Fruit fly (Drosophila melanogaster) whole organism, embryonic: Measurements from ENCODE around the gene CG13654.
A peak's percentile ranks its signal among the peaks of the same experiment; 100 is the strongest.

ENCODE experiments used
- CG12104 ChIP-seq: fragments of 200-800 bp; sonication (Bioruptor generic); optimal IDR thresholded peaks from 3 replicates; lab custom pipeline; 2016; ENCODE audit warnings: missing biosample characterization, missing genetic modification characterization
- CG14710 ChIP-seq: fragments of 200-800 bp; sonication (Bioruptor generic); optimal IDR thresholded peaks from 3 replicates; lab custom pipeline; 2019; ENCODE audit warnings: missing biosample characterization, mild to moderate bottlenecking, missing genetic modification characterization, moderate library complexity
- CG32767 ChIP-seq: fragments of 200-800 bp; sonication (Bioruptor generic); IDR thresholded peaks from 2 replicates; pipeline ENCODE4 v1.3.6; 2022; ENCODE audit warnings: missing biosample characterization, missing genetic modification characterization
- CG3726 ChIP-seq: fragments of 200-800 bp; sonication (Bioruptor generic); IDR thresholded peaks from 3 replicates; pipeline ENCODE4, ENCODE4 v1.3.6; 2022; ENCODE audit warnings: missing biosample characterization, missing genetic modification characterization
- CG8478 ChIP-seq: fragments of >200 bp; optimal IDR thresholded peaks from 2 replicates; lab custom pipeline; 2018
- H15 ChIP-seq: fragments of 200-800 bp; sonication (Bioruptor generic); IDR thresholded peaks from 3 replicates; pipeline ENCODE4 v1.3.6; 2022; ENCODE audit warnings: missing biosample characterization, missing genetic modification characterization
- Hmr ChIP-seq: fragments of 200-800 bp; sonication (Bioruptor generic); optimal IDR thresholded peaks from 3 replicates; lab custom pipeline; 2017; ENCODE audit warnings: mild to moderate bottlenecking, missing biosample characterization, missing genetic modification reagents, missing genetic modification characterization
- Hr51 ChIP-seq, 2 experiments: fragments of 200-800 bp; sonication (Bioruptor generic); optimal IDR thresholded peaks; 2 replicates in 1 of 2; 3 replicates in 1 of 2; lab custom pipeline; 2016 to 2018; ENCODE audit warnings: missing biosample characterization in 2 of 2, missing genetic modification characterization in 2 of 2, mild to moderate bottlenecking in 1 of 2, moderate library complexity in 1 of 2
- Myb ChIP-seq: fragments of 200-800 bp; sonication (Bioruptor generic); optimal IDR thresholded peaks from 2 replicates; lab custom pipeline; 2016; ENCODE audit warnings: missing biosample characterization, missing genetic modification characterization
- Rx ChIP-seq: fragments of 200-800 bp; sonication (Bioruptor generic); IDR thresholded peaks from 2 replicates; pipeline ENCODE4 v1.3.6; 2022; ENCODE audit warnings: missing biosample characterization, missing genetic modification characterization
- Xbp1 ChIP-seq: fragments of 200-800 bp; sonication (Bioruptor generic); optimal IDR thresholded peaks from 3 replicates; lab custom pipeline; 2016; ENCODE audit warnings: missing biosample characterization, mild to moderate bottlenecking, missing genetic modification characterization
- dimm ChIP-seq: fragments of 200-800 bp; sonication (Bioruptor generic); IDR thresholded peaks from 2 replicates; pipeline ENCODE4 v1.3.6; 2022; ENCODE audit warnings: missing biosample characterization, missing genetic modification characterization
- sisA ChIP-seq: fragments of 200-800 bp; sonication (Bioruptor generic); IDR thresholded peaks from 2 replicates; pipeline ENCODE4 v1.3.6; 2022; ENCODE audit warnings: missing biosample characterization, missing genetic modification characterization

dm6 chr3R:25258628-25259240 is 59.1 kb downstream of the CG13654 start, which contains the start of gene CG11857:
- TF ChIP-seq sisA (GFP tag; lab: Robert Waterston, UW), result peak; percentile 99
- peak; percentile 98 for TF ChIP-seq CG14710 (tag; lab: Kevin White, UChicago)
- peak; percentile 97 for TF ChIP-seq CG32767
- TF ChIP-seq Xbp1 (GFP tag; lab: Kevin White, UChicago), result peak; percentile 100
- peak; percentile 96 to 99 for TF ChIP-seq Hr51 (GFP tag; optimal IDR thresholded peaks at IDR 0.05; lab: Kevin White, UChicago)
- TF ChIP-seq Rx (GFP tag; lab: Robert Waterston, UW), result peak; percentile 98
- TF ChIP-seq CG8478, result no peak
- peak; percentile 97 for TF ChIP-seq Hmr
- peak; percentile 97 for TF ChIP-seq CG12104
- peak; percentile 89 for TF ChIP-seq Myb (GFP tag; lab: Kevin White, UChicago)
- peak; percentile 97 for TF ChIP-seq dimm
- peak; percentile 99 for TF ChIP-seq H15 (GFP tag; lab: Robert Waterston, UW)
- TF ChIP-seq CG3726 (GFP tag; lab: Robert Waterston, UW), result peak; percentile 96
